Fruit fly (Drosophila melanogaster) whole organism, embryonic: Measurements from ENCODE around the gene Decay.
A peak's percentile ranks its signal among the peaks of the same experiment; 100 is the strongest.

Experiments
- CG11247 ChIP-seq: fragments of 200-800 bp; sonication (Bioruptor generic); IDR thresholded peaks from 2 replicates; pipeline ENCODE4 v1.3.6; 2022; ENCODE audit warnings: missing biosample characterization, missing genetic modification characterization
- CG11560 ChIP-seq: fragments of 200-800 bp; sonication (Bioruptor generic); IDR thresholded peaks from 3 replicates; pipeline ENCODE4 v1.3.6; 2022; ENCODE audit warnings: missing biosample characterization, missing genetic modification characterization
- CG12236 ChIP-seq: fragments of 200-800 bp; sonication (Bioruptor generic); optimal IDR thresholded peaks from 2 replicates; lab custom pipeline; 2016; ENCODE audit warnings: missing biosample characterization, missing genetic modification characterization
- CG12299 ChIP-seq: fragments of 200-800 bp; sonication (Bioruptor generic); optimal IDR thresholded peaks from 2 replicates; lab custom pipeline; 2018; ENCODE audit warnings: missing biosample characterization, mild to moderate bottlenecking, missing genetic modification characterization
- CG12769 ChIP-seq: fragments of 200-800 bp; sonication (Bioruptor generic); optimal IDR thresholded peaks from 2 replicates; lab custom pipeline; 2019; ENCODE audit warnings: missing biosample characterization, mild to moderate bottlenecking, missing genetic modification characterization, moderate library complexity
- CG13424 ChIP-seq: fragments of 200-800 bp; sonication (Bioruptor generic); optimal IDR thresholded peaks from 2 replicates; lab custom pipeline; 2019; ENCODE audit warnings: missing biosample characterization, mild to moderate bottlenecking, missing genetic modification characterization, moderate library complexity
- CG13775 ChIP-seq: fragments of 200-800 bp; sonication (Bioruptor generic); optimal IDR thresholded peaks from 3 replicates; lab custom pipeline; 2017; ENCODE audit warnings: missing biosample characterization, mild to moderate bottlenecking, missing genetic modification characterization
- CG14710 ChIP-seq: fragments of 200-800 bp; sonication (Bioruptor generic); optimal IDR thresholded peaks from 3 replicates; lab custom pipeline; 2019; ENCODE audit warnings: missing biosample characterization, mild to moderate bottlenecking, missing genetic modification characterization, moderate library complexity
- CG16779 ChIP-seq: fragments of 200-800 bp; sonication (Bioruptor generic); IDR thresholded peaks from 2 replicates; pipeline ENCODE4 v1.3.6; 2022; ENCODE audit warnings: missing biosample characterization, missing genetic modification characterization
- CG17829 ChIP-seq: fragments of 200-800 bp; optimal IDR thresholded peaks from 2 replicates; lab custom pipeline; 2019; ENCODE audit warnings: missing biosample characterization, mild to moderate bottlenecking, missing genetic modification characterization, moderate library complexity
- CG2129 ChIP-seq: fragments of 200-800 bp; sonication (Bioruptor generic); IDR thresholded peaks from 2 replicates; pipeline ENCODE4 v1.3.6; 2022; ENCODE audit warnings: missing biosample characterization, missing genetic modification characterization; ENCODE audit not compliant: partially characterized antibody
- CG30431 ChIP-seq: fragments of 200-800 bp; sonication (Bioruptor generic); optimal IDR thresholded peaks from 2 replicates; lab custom pipeline; 2017; ENCODE audit warnings: missing biosample characterization, missing genetic modification characterization
- CG3281 ChIP-seq: fragments of 200-800 bp; sonication (Bioruptor generic); optimal IDR thresholded peaks from 3 replicates; lab custom pipeline; 2017; ENCODE audit warnings: missing biosample characterization, mild to moderate bottlenecking, missing genetic modification characterization
- CG33213 ChIP-seq: fragments of 200-800 bp; sonication (Bioruptor generic); optimal IDR thresholded peaks from 3 replicates; lab custom pipeline; 2016; ENCODE audit warnings: missing biosample characterization, missing genetic modification characterization
- CG34224 ChIP-seq: fragments of 200-800 bp; sonication (Bioruptor generic); IDR thresholded peaks from 3 replicates; pipeline ENCODE4 v1.3.6; 2022; ENCODE audit warnings: missing biosample characterization, missing genetic modification characterization; ENCODE audit not compliant: partially characterized antibody
- CG34422 ChIP-seq: fragments of 200-800 bp; sonication (Bioruptor generic); IDR thresholded peaks from 3 replicates; pipeline ENCODE4 v1.3.6; 2022; ENCODE audit warnings: missing biosample characterization, missing genetic modification characterization
- CG4282 ChIP-seq: fragments of 200-800 bp; sonication (Bioruptor generic); optimal IDR thresholded peaks from 2 replicates; lab custom pipeline; 2016; ENCODE audit warnings: missing biosample characterization, missing genetic modification characterization
- CG4707 ChIP-seq: fragments of 200-800 bp; sonication (Bioruptor generic); optimal IDR thresholded peaks from 2 replicates; lab custom pipeline; 2018; ENCODE audit warnings: missing biosample characterization, mild to moderate bottlenecking, missing genetic modification characterization, moderate library complexity
- CG6254 ChIP-seq: fragments of 200-800 bp; sonication (Bioruptor generic); optimal IDR thresholded peaks from 3 replicates; lab custom pipeline; 2017; ENCODE audit warnings: mild to moderate bottlenecking, missing biosample characterization, missing genetic modification reagents, missing genetic modification characterization
- CG6683 ChIP-seq: fragments of 200-800 bp; sonication (Bioruptor generic); optimal IDR thresholded peaks from 2 replicates; lab custom pipeline; 2017; ENCODE audit warnings: missing biosample characterization, mild to moderate bottlenecking, missing genetic modification characterization, missing genetic modification reagents
- CG7357 ChIP-seq: fragments of 200-800 bp; sonication (Bioruptor generic); IDR thresholded peaks from 3 replicates; pipeline ENCODE4 v1.3.6; 2022; ENCODE audit warnings: missing biosample characterization, missing genetic modification characterization
- CG7556 ChIP-seq: fragments of 200-800 bp; sonication (Bioruptor generic); optimal IDR thresholded peaks from 2 replicates; lab custom pipeline; 2017; ENCODE audit warnings: missing biosample characterization, mild to moderate bottlenecking, missing genetic modification characterization
- CG7745 ChIP-seq: fragments of 200-800 bp; sonication (Bioruptor generic); optimal IDR thresholded peaks from 2 replicates; lab custom pipeline; 2018; ENCODE audit warnings: missing biosample characterization, mild to moderate bottlenecking, missing genetic modification characterization, moderate library complexity
- CG7987 ChIP-seq: fragments of 200-800 bp; sonication (Bioruptor generic); optimal IDR thresholded peaks from 2 replicates; lab custom pipeline; 2018; ENCODE audit warnings: missing biosample characterization, mild to moderate bottlenecking, missing genetic modification characterization, moderate library complexity
- CG8478 ChIP-seq: fragments of >200 bp; optimal IDR thresholded peaks from 2 replicates; lab custom pipeline; 2018
- CG8924 ChIP-seq: fragments of 200-800 bp; optimal IDR thresholded peaks from 3 replicates; lab custom pipeline; 2019; ENCODE audit warnings: missing biosample characterization, mild to moderate bottlenecking, missing genetic modification characterization, moderate library complexity
- Chrac-16 ChIP-seq: fragments of 200-800 bp; sonication (Bioruptor generic); optimal IDR thresholded peaks from 3 replicates; lab custom pipeline; 2016; ENCODE audit warnings: missing biosample characterization, missing genetic modification characterization
- Deaf1 ChIP-seq: fragments of 200-800 bp; optimal IDR thresholded peaks from 3 replicates; lab custom pipeline; 2019; ENCODE audit warnings: missing biosample characterization, mild to moderate bottlenecking, missing genetic modification characterization, moderate library complexity
- Dfd ChIP-seq, 2 experiments: fragments of >200 bp; optimal IDR thresholded peaks; 2 replicates each; lab custom pipeline; 2017; ENCODE audit warnings: missing biosample characterization in 2 of 2, missing genetic modification characterization in 2 of 2
- Dll ChIP-seq: fragments of 200-800 bp; sonication (Bioruptor generic); IDR thresholded peaks from 4 replicates; pipeline ENCODE4 v1.3.6; 2022; ENCODE audit warnings: missing biosample characterization, missing genetic modification characterization; ENCODE audit not compliant: partially characterized antibody
- Hr51 ChIP-seq, 2 experiments: fragments of 200-800 bp; sonication (Bioruptor generic); optimal IDR thresholded peaks; 2 replicates in 1 of 2; 3 replicates in 1 of 2; lab custom pipeline; 2016 to 2018; ENCODE audit warnings: missing biosample characterization in 2 of 2, missing genetic modification characterization in 2 of 2, mild to moderate bottlenecking in 1 of 2, moderate library complexity in 1 of 2
- Mad ChIP-seq: fragments of 200-800 bp; sonication (Bioruptor generic); optimal IDR thresholded peaks from 2 replicates; lab custom pipeline; 2016; ENCODE audit warnings: missing biosample characterization, missing genetic modification characterization
- Mrtf ChIP-seq: fragments of 200-800 bp; sonication (Bioruptor generic); IDR thresholded peaks from 3 replicates; pipeline ENCODE4 v1.3.6; 2022; ENCODE audit warnings: missing biosample characterization, missing genetic modification characterization
- PHDP ChIP-seq: fragments of 200-800 bp; sonication (Bioruptor generic); optimal IDR thresholded peaks from 3 replicates; lab custom pipeline; 2018; ENCODE audit warnings: missing biosample characterization, mild to moderate bottlenecking, missing genetic modification characterization, moderate library complexity
- Ptx1 ChIP-seq: fragments of 200-800 bp; sonication (Bioruptor generic); IDR thresholded peaks from 2 replicates; pipeline ENCODE4 v1.3.6; 2022; ENCODE audit warnings: missing biosample characterization, missing genetic modification characterization
- Ravus ChIP-seq: fragments of 200-800 bp; sonication (Bioruptor generic); IDR thresholded peaks from 2 replicates; pipeline ENCODE4 v1.3.6; 2022; ENCODE audit warnings: missing biosample characterization, missing genetic modification characterization
- Ssrp ChIP-seq: fragments of 200-800 bp; sonication (Bioruptor generic); optimal IDR thresholded peaks from 2 replicates; lab custom pipeline; 2018; ENCODE audit warnings: missing biosample characterization, mild to moderate bottlenecking, missing genetic modification characterization, moderate library complexity
- bbx ChIP-seq: fragments of 200-800 bp; sonication (Bioruptor generic); IDR thresholded peaks from 2 replicates; pipeline ENCODE4 v1.3.6; 2022; ENCODE audit warnings: missing biosample characterization, missing genetic modification characterization; ENCODE audit not compliant: partially characterized antibody
- dan ChIP-seq: fragments of 200-800 bp; sonication (Bioruptor generic); IDR thresholded peaks from 2 replicates; pipeline ENCODE4 v1.3.6; 2022; ENCODE audit warnings: missing biosample characterization, missing genetic modification characterization
- emc ChIP-seq: fragments of 200-800 bp; sonication (Bioruptor generic); optimal IDR thresholded peaks from 2 replicates; lab custom pipeline; 2016; ENCODE audit warnings: missing biosample characterization, missing genetic modification characterization
- fd64A ChIP-seq: fragments of 200-800 bp; sonication (Bioruptor generic); optimal IDR thresholded peaks from 3 replicates; lab custom pipeline; 2018; ENCODE audit warnings: missing biosample characterization, mild to moderate bottlenecking, missing genetic modification characterization
- gce ChIP-seq: fragments of 200-800 bp; sonication (Bioruptor generic); IDR thresholded peaks from 3 replicates; pipeline ENCODE4 v1.3.6; 2022; ENCODE audit warnings: missing biosample characterization, missing genetic modification characterization
- lbe ChIP-seq: fragments of 200-800 bp; sonication (Bioruptor generic); optimal IDR thresholded peaks from 2 replicates; lab custom pipeline; 2016; ENCODE audit warnings: missing biosample characterization, mild to moderate bottlenecking, missing genetic modification characterization
- lilli ChIP-seq: fragments of 200-800 bp; sonication (Bioruptor generic); optimal IDR thresholded peaks from 3 replicates; lab custom pipeline; 2016; ENCODE audit warnings: missing biosample characterization, missing genetic modification characterization
- mam ChIP-seq: fragments of 200-800 bp; sonication (Bioruptor generic); optimal IDR thresholded peaks from 3 replicates; lab custom pipeline; 2016; ENCODE audit warnings: missing biosample characterization, missing genetic modification characterization
- mld ChIP-seq: fragments of 200-800 bp; sonication (Bioruptor generic); IDR thresholded peaks from 3 replicates; pipeline ENCODE4 v1.3.6; 2022; ENCODE audit warnings: missing biosample characterization, missing genetic modification characterization; ENCODE audit not compliant: partially characterized antibody
- row ChIP-seq: fragments of 200-800 bp; sonication (Bioruptor generic); IDR thresholded peaks from 3 replicates; pipeline ENCODE4 v1.3.6; 2022; ENCODE audit warnings: missing biosample characterization, missing genetic modification characterization
- ssp ChIP-seq: fragments of 200-800 bp; sonication (Bioruptor generic); IDR thresholded peaks from 2 replicates; pipeline ENCODE4 v1.3.6; 2022; ENCODE audit warnings: missing biosample characterization, missing genetic modification characterization
- trem ChIP-seq: fragments of 200-800 bp; optimal IDR thresholded peaks from 3 replicates; lab custom pipeline; 2019; ENCODE audit warnings: missing biosample characterization, mild to moderate bottlenecking, missing genetic modification characterization, moderate library complexity

Decay gene

dm6 chr3R:16449187-16449973 lies 51.5 kb downstream of the Decay start (continued):
- TF ChIP-seq Ravus (GFP tag; lab: Robert Waterston, UW) (peak; percentile 78), CG4282 (GFP tag; lab: Kevin White, UChicago) (peak; percentile 16), fd64A (peak; percentile 92), Deaf1 (tag; lab: Kevin White, UChicago) (peak; percentile 57), Chrac-16 (GFP tag; lab: Kevin White, UChicago) (peak; percentile 94), CG13424 (tag; lab: Kevin White, UChicago) (peak; percentile 95), Hr51 (GFP tag; optimal IDR thresholded peaks at IDR 0.05; lab: Kevin White, UChicago) (peak; percentile 81 to 83), CG14710 (peak; percentile 95), Ssrp (tag; lab: Kevin White, UChicago) (peak; percentile 97), Ptx1 (GFP tag; lab: Robert Waterston, UW) (peak; percentile 94), row (peak; percentile 93), mld (GFP tag; lab: Robert Waterston, UW) (no peak), CG8478 (lab: Kevin White, UChicago) (no peak), mam (peak; percentile 90), PHDP (tag; lab: Kevin White, UChicago) (peak; percentile 90), lilli (peak; percentile 89), CG6254 (peak; percentile 77), CG30431 (GFP tag; lab: Kevin White, UChicago) (peak; percentile 94), Dfd (GFP tag; optimal IDR thresholded peaks at IDR 0.05; lab: Kevin White, UChicago) (no peak), CG8924 (tag; lab: Kevin White, UChicago) (peak; percentile 95), CG34224 (GFP tag; lab: Robert Waterston, UW) (no peak), Dll (0 out of 4 replicates have a peak, but pooled peaks have one; percentile 24), CG7357 (GFP tag; lab: Robert Waterston, UW) (peak; percentile 87), trem (tag; lab: Kevin White, UChicago) (peak; percentile 91), CG4707 (GFP tag; lab: Kevin White, UChicago) (peak; percentile 90), ssp (peak; percentile 86), CG11247 (GFP tag; lab: Robert Waterston, UW) (peak; percentile 92), CG17829 (tag; lab: Kevin White, UChicago) (peak; percentile 97), lbe (GFP tag; lab: Kevin White, UChicago) (no peak), CG7987 (peak; percentile 71), Mad (GFP tag; lab: Kevin White, UChicago) (peak; percentile 91), CG7745 (peak; percentile 75), bbx (GFP tag; lab: Robert Waterston, UW) (peak; percentile 56), CG12236 (GFP tag; lab: Kevin White, UChicago) (peak; percentile 83), CG33213 (peak; percentile 92), CG13775 (peak; percentile 72), CG12769 (tag; lab: Kevin White, UChicago) (peak; percentile 78), CG11560 (tag; lab: Robert Waterston, UW) (peak; percentile 81), CG3281 (peak; percentile 67), dan (GFP tag; lab: Robert Waterston, UW) (peak; percentile 96), CG6683 (GFP tag; lab: Kevin White, UChicago) (peak; percentile 49), CG16779 (GFP tag; lab: Robert Waterston, UW) (peak; percentile 84), Mrtf (GFP tag; lab: Robert Waterston, UW) (peak; percentile 95), CG12299 (tag; lab: Kevin White, UChicago) (peak; percentile 83), CG34422 (GFP tag; lab: Robert Waterston, UW) (peak; percentile 96), emc (GFP tag; lab: Kevin White, UChicago) (peak; percentile 34), gce (peak; percentile 96), CG7556 (GFP tag; lab: Kevin White, UChicago) (peak; percentile 92), CG2129 (no peak)
